Fruit fly (Drosophila melanogaster) whole organism, embryonic: ENCODE measurements around the gene CG7878.

Experiments used
- Abd-B ChIP-seq: fragments of 200-800 bp; sonication (Bioruptor generic); optimal IDR thresholded peaks from 2 replicates; lab custom pipeline; 2018; ENCODE audit warnings: missing biosample characterization, mild to moderate bottlenecking, missing genetic modification characterization, moderate library complexity
- Antp ChIP-seq: fragments of 200-800 bp; sonication (Bioruptor generic); optimal IDR thresholded peaks from 3 replicates; lab custom pipeline; 2016; ENCODE audit warnings: missing biosample characterization, missing genetic modification characterization
- Atf-2 ChIP-seq: fragments of 200-800 bp; sonication (Bioruptor generic); optimal IDR thresholded peaks from 2 replicates; lab custom pipeline; 2016; ENCODE audit warnings: missing biosample characterization, missing genetic modification characterization
- Atf6 ChIP-seq: fragments of 200-800 bp; sonication (Bioruptor generic); IDR thresholded peaks from 2 replicates; pipeline ENCODE4 v1.3.6; 2022; ENCODE audit warnings: missing biosample characterization, missing genetic modification characterization
- Bgb ChIP-seq: fragments of 200-800 bp; sonication (Bioruptor generic); IDR thresholded peaks from 2 replicates; pipeline ENCODE4 v1.3.6; 2022; ENCODE audit warnings: missing biosample characterization, missing genetic modification characterization; ENCODE audit not compliant: partially characterized antibody
- CG10267 ChIP-seq: fragments of 200-800 bp; sonication (Bioruptor generic); optimal IDR thresholded peaks from 2 replicates; lab custom pipeline; 2018; ENCODE audit warnings: missing biosample characterization, mild to moderate bottlenecking, missing genetic modification characterization, moderate library complexity
- CG13624 ChIP-seq: fragments of 200-800 bp; sonication (Bioruptor generic); optimal IDR thresholded peaks from 2 replicates; lab custom pipeline; 2016; ENCODE audit warnings: missing biosample characterization, missing genetic modification characterization
- CG15011 ChIP-seq: fragments of 200-800 bp; sonication (Bioruptor generic); optimal IDR thresholded peaks from 3 replicates; lab custom pipeline; 2018; ENCODE audit warnings: missing biosample characterization, mild to moderate bottlenecking, missing genetic modification characterization
- CG15269 ChIP-seq: fragments of 200-800 bp; sonication (Bioruptor generic); optimal IDR thresholded peaks from 2 replicates; lab custom pipeline; 2018; ENCODE audit warnings: missing biosample characterization, mild to moderate bottlenecking, missing genetic modification characterization, moderate library complexity
- CG17829 ChIP-seq: fragments of 200-800 bp; optimal IDR thresholded peaks from 2 replicates; lab custom pipeline; 2019; ENCODE audit warnings: missing biosample characterization, mild to moderate bottlenecking, missing genetic modification characterization, moderate library complexity
- CG31388 ChIP-seq: fragments of 200-800 bp; sonication (Bioruptor generic); optimal IDR thresholded peaks from 2 replicates; lab custom pipeline; 2016; ENCODE audit warnings: missing biosample characterization, missing genetic modification characterization
- CG33557 ChIP-seq: fragments of 200-800 bp; sonication (Bioruptor generic); optimal IDR thresholded peaks from 2 replicates; lab custom pipeline; 2019; ENCODE audit warnings: missing biosample characterization, mild to moderate bottlenecking, missing genetic modification characterization, moderate library complexity
- CG34376 ChIP-seq: fragments of 200-800 bp; sonication (Bioruptor generic); optimal IDR thresholded peaks from 2 replicates; lab custom pipeline; 2018; ENCODE audit warnings: missing biosample characterization, mild to moderate bottlenecking, missing genetic modification characterization
- CG4360 ChIP-seq: fragments of 200-800 bp; sonication (Bioruptor generic); IDR thresholded peaks from 2 replicates; pipeline ENCODE4 v1.3.6; 2022; ENCODE audit warnings: missing biosample characterization, missing genetic modification characterization
- CG5953 ChIP-seq: fragments of 200-800 bp; sonication (Bioruptor generic); IDR thresholded peaks from 2 replicates; pipeline ENCODE4 v1.3.6; 2022; ENCODE audit warnings: missing biosample characterization, missing genetic modification characterization
- CG6683 ChIP-seq: fragments of 200-800 bp; sonication (Bioruptor generic); optimal IDR thresholded peaks from 2 replicates; lab custom pipeline; 2017; ENCODE audit warnings: missing biosample characterization, mild to moderate bottlenecking, missing genetic modification characterization, missing genetic modification reagents
- CG6689 ChIP-seq: fragments of 200-800 bp; sonication (Bioruptor generic); IDR thresholded peaks from 2 replicates; pipeline ENCODE4 v1.3.6; 2022; ENCODE audit warnings: missing biosample characterization, missing genetic modification characterization
- CG6765 ChIP-seq: fragments of 200-800 bp; sonication (Bioruptor generic); optimal IDR thresholded peaks from 3 replicates; lab custom pipeline; 2017; ENCODE audit warnings: missing biosample characterization, mild to moderate bottlenecking, missing genetic modification characterization
- CG7556 ChIP-seq: fragments of 200-800 bp; sonication (Bioruptor generic); optimal IDR thresholded peaks from 2 replicates; lab custom pipeline; 2017; ENCODE audit warnings: missing biosample characterization, mild to moderate bottlenecking, missing genetic modification characterization
- CG7839 ChIP-seq: fragments of 200-800 bp; sonication (Bioruptor generic); optimal IDR thresholded peaks from 3 replicates; lab custom pipeline; 2018; ENCODE audit warnings: missing biosample characterization, mild to moderate bottlenecking, missing genetic modification characterization, moderate library complexity
- CG7963 ChIP-seq: fragments of 200-800 bp; sonication (Bioruptor generic); IDR thresholded peaks from 3 replicates; pipeline ENCODE4 v1.3.6; 2022; ENCODE audit warnings: missing biosample characterization, missing genetic modification characterization; ENCODE audit not compliant: partially characterized antibody
- CG7987 ChIP-seq: fragments of 200-800 bp; sonication (Bioruptor generic); optimal IDR thresholded peaks from 2 replicates; lab custom pipeline; 2018; ENCODE audit warnings: missing biosample characterization, mild to moderate bottlenecking, missing genetic modification characterization, moderate library complexity
- CG8281 ChIP-seq: fragments of 200-800 bp; sonication (Bioruptor generic); optimal IDR thresholded peaks from 2 replicates; lab custom pipeline; 2018; ENCODE audit warnings: missing biosample characterization, mild to moderate bottlenecking, missing genetic modification characterization, moderate library complexity
- Gug ChIP-seq: fragments of 200-800 bp; sonication (Bioruptor generic); IDR thresholded peaks from 4 replicates; pipeline ENCODE4 v1.3.6; 2022; ENCODE audit warnings: missing biosample characterization, missing genetic modification characterization
- Oli ChIP-seq: fragments of 200-800 bp; sonication (Bioruptor generic); optimal IDR thresholded peaks from 2 replicates; lab custom pipeline; 2018; ENCODE audit warnings: missing biosample characterization, mild to moderate bottlenecking, missing genetic modification characterization, moderate library complexity
- Sox100B ChIP-seq: fragments of 200-800 bp; sonication (Bioruptor generic); optimal IDR thresholded peaks from 3 replicates; lab custom pipeline; 2018; ENCODE audit warnings: missing biosample characterization, mild to moderate bottlenecking, missing genetic modification characterization
- Spps ChIP-seq: fragments of 200-800 bp; sonication (Bioruptor generic); optimal IDR thresholded peaks from 2 replicates; lab custom pipeline; 2018; ENCODE audit warnings: missing biosample characterization, mild to moderate bottlenecking, missing genetic modification characterization
- YL-1 ChIP-seq: fragments of 200-800 bp; sonication (Bioruptor generic); optimal IDR thresholded peaks from 3 replicates; lab custom pipeline; 2017; ENCODE audit warnings: missing biosample characterization, mild to moderate bottlenecking, missing genetic modification characterization
- ac ChIP-seq: fragments of 200-800 bp; sonication (Bioruptor generic); optimal IDR thresholded peaks from 3 replicates; lab custom pipeline; 2017; ENCODE audit warnings: missing biosample characterization, mild to moderate bottlenecking, missing genetic modification characterization
- amos ChIP-seq: fragments of 200-800 bp; sonication (Bioruptor generic); IDR thresholded peaks from 2 replicates; pipeline ENCODE4 v1.3.6; 2022; ENCODE audit warnings: missing biosample characterization, missing genetic modification characterization; ENCODE audit not compliant: partially characterized antibody
- ase ChIP-seq: fragments of 200-800 bp; sonication (Bioruptor generic); IDR thresholded peaks from 3 replicates; pipeline ENCODE4 v1.3.6; 2022; ENCODE audit warnings: missing biosample characterization, missing genetic modification characterization
- cas ChIP-seq: fragments of 200-800 bp; sonication (Bioruptor generic); IDR thresholded peaks from 2 replicates; pipeline ENCODE4 v1.3.6; 2022; ENCODE audit warnings: missing biosample characterization, missing genetic modification characterization
- crol ChIP-seq: fragments of 200-800 bp; sonication (Bioruptor generic); IDR thresholded peaks from 2 replicates; pipeline ENCODE4 v1.3.6; 2022; ENCODE audit warnings: missing biosample characterization, missing genetic modification characterization
- esg ChIP-seq: fragments of 200-800 bp; sonication (Bioruptor generic); conservative IDR thresholded peaks from 2 replicates; pipeline ENCODE4 v1.3.6; 2022; ENCODE audit warnings: missing biosample characterization, missing genetic modification characterization
- her ChIP-seq: fragments of 200-800 bp; sonication (Bioruptor generic); optimal IDR thresholded peaks from 2 replicates; lab custom pipeline; 2016; ENCODE audit warnings: missing biosample characterization, missing genetic modification characterization
- ind ChIP-seq: fragments of 200-800 bp; sonication (Bioruptor generic); optimal IDR thresholded peaks from 3 replicates; lab custom pipeline; 2016; ENCODE audit warnings: missing biosample characterization, missing genetic modification characterization
- jing ChIP-seq: fragments of 200-800 bp; sonication (Bioruptor generic); optimal IDR thresholded peaks from 2 replicates; lab custom pipeline; 2018; ENCODE audit warnings: missing biosample characterization, mild to moderate bottlenecking, missing genetic modification characterization
- kay ChIP-seq: fragments of 200-800 bp; sonication (Bioruptor generic); optimal IDR thresholded peaks from 2 replicates; lab custom pipeline; 2016; ENCODE audit warnings: missing biosample characterization, missing genetic modification characterization
- ken ChIP-seq: fragments of 200-800 bp; sonication (Bioruptor generic); IDR thresholded peaks from 3 replicates; pipeline ENCODE4 v1.3.6; 2022; ENCODE audit warnings: missing biosample characterization, missing genetic modification characterization
- luna ChIP-seq: fragments of 200-800 bp; sonication (Bioruptor generic); optimal IDR thresholded peaks from 2 replicates; lab custom pipeline; 2016; ENCODE audit warnings: missing biosample characterization, missing genetic modification characterization
- pho ChIP-seq: fragments of 200-800 bp; sonication (Bioruptor generic); optimal IDR thresholded peaks from 2 replicates; lab custom pipeline; 2016; ENCODE audit warnings: missing biosample characterization, missing genetic modification characterization
- ranshi ChIP-seq: fragments of 200-800 bp; sonication (Bioruptor generic); IDR thresholded peaks from 2 replicates; pipeline ENCODE4 v1.3.6; 2022; ENCODE audit warnings: missing biosample characterization, missing genetic modification characterization
- tgo ChIP-seq: fragments of 200-800 bp; sonication (Bioruptor generic); IDR thresholded peaks from 3 replicates; pipeline ENCODE4 v1.3.6; 2022; ENCODE audit warnings: missing biosample characterization, missing genetic modification characterization
- tna ChIP-seq: fragments of 200-800 bp; sonication (Bioruptor generic); IDR thresholded peaks from 2 replicates; pipeline ENCODE4 v1.3.6; 2022; ENCODE audit warnings: missing biosample characterization, missing genetic modification characterization; ENCODE audit not compliant: partially characterized antibody
- usp ChIP-seq: fragments of >200 bp; optimal IDR thresholded peaks from 2 replicates; lab custom pipeline; 2017; ENCODE audit warnings: missing biosample characterization, missing genetic modification characterization
- vfl ChIP-seq: fragments of 200-800 bp; sonication (Bioruptor generic); optimal IDR thresholded peaks from 2 replicates; lab custom pipeline; 2016; ENCODE audit warnings: missing biosample characterization, missing genetic modification characterization
- vvl ChIP-seq: fragments of 200-800 bp; sonication (Bioruptor generic); IDR thresholded peaks from 2 replicates; pipeline ENCODE4 v1.3.6; 2022; ENCODE audit warnings: missing biosample characterization, missing genetic modification characterization
- wek ChIP-seq: fragments of 200-800 bp; sonication (Bioruptor generic); optimal IDR thresholded peaks from 3 replicates; lab custom pipeline; 2018; ENCODE audit warnings: missing biosample characterization, mild to moderate bottlenecking, missing genetic modification characterization, moderate library complexity

CG7878 gene

dm6 chr3R:8112880-8113832 lies 9.4 kb upstream of the CG7878 start (continued):
- TF ChIP-seq CG7556 (GFP tag; lab: Kevin White, UChicago) (peak; percentile 94), CG6683 (peak; percentile 46), CG6765 (GFP tag; lab: Kevin White, UChicago) (peak; percentile 61), CG15011 (GFP tag; lab: Kevin White, UChicago) (peak; percentile 66), crol (GFP tag; lab: Robert Waterston, UW) (peak; percentile 75), Sox100B (GFP tag; lab: Kevin White, UChicago) (peak; percentile 87), CG6689 (GFP tag; lab: Robert Waterston, UW) (peak; percentile 58), ind (GFP tag; lab: Kevin White, UChicago) (peak; percentile 73), ken (peak; percentile 66; the same call in 2 of the 3 replicates), CG13624 (GFP tag; lab: Kevin White, UChicago) (peak; percentile 77), CG17829 (peak; percentile 69), kay (peak; percentile 96), CG5953 (GFP tag; lab: Robert Waterston, UW) (0 out of 2 replicates have a peak, but pooled peaks have one; percentile 14), Atf-2 (GFP tag; lab: Kevin White, UChicago) (peak; percentile 87), cas (GFP tag; lab: Robert Waterston, UW) (no peak), ase (GFP tag; lab: Robert Waterston, UW) (0 out of 3 replicates have a peak, but pooled peaks have one; percentile 12), ac (GFP tag; lab: Kevin White, UChicago) (peak; percentile 53), Spps (tag; lab: Kevin White, UChicago) (no peak), pho (peak; percentile 85), CG8281 (tag; lab: Kevin White, UChicago) (peak; percentile 35), Abd-B (GFP tag; lab: Kevin White, UChicago) (peak; percentile 69), amos (GFP tag; lab: Robert Waterston, UW) (no peak), CG4360 (GFP tag; lab: Robert Waterston, UW) (peak; percentile 95), CG31388 (GFP tag; lab: Kevin White, UChicago) (peak; percentile 42), CG10267 (peak; percentile 73), Bgb (GFP tag; lab: Robert Waterston, UW) (peak; percentile 41; the same call in 1 of the 2 replicates), luna (GFP tag; lab: Kevin White, UChicago) (peak; percentile 15), Oli (tag; lab: Kevin White, UChicago) (peak; percentile 86), YL-1 (peak; percentile 29), ranshi (peak; percentile 54; the same call in 1 of the 2 replicates), CG7839 (tag; lab: Kevin White, UChicago) (peak; percentile 87), CG7963 (no peak), tna (no peak), usp (no peak), CG33557 (GFP tag; lab: Kevin White, UChicago) (peak; percentile 40), CG7987 (GFP tag; lab: Kevin White, UChicago) (peak; percentile 13), wek (GFP tag; lab: Kevin White, UChicago) (no peak), Atf6 (GFP tag; lab: Robert Waterston, UW) (peak; percentile 75), CG34376 (peak; percentile 57), her (GFP tag; lab: Kevin White, UChicago) (peak; percentile 74), jing (GFP tag; lab: Kevin White, UChicago) (peak; percentile 71), CG15269 (peak; percentile 79), Gug (GFP tag; lab: Robert Waterston, UW) (0 out of 4 replicates have a peak, but pooled peaks have one; percentile 14), vvl (GFP tag; lab: Robert Waterston, UW) (peak; percentile 69), esg (peak; percentile 71), Antp (GFP tag; lab: Kevin White, UChicago) (peak; percentile 73), tgo (peak; percentile 29; the same call in 1 of the 3 replicates), vfl (GFP tag; lab: Kevin White, UChicago) (peak; percentile 33)
